Fruit fly (Drosophila melanogaster) whole organism, adult: Measurements from ENCODE around the gene CG46310.
A peak's percentile ranks its signal among the peaks of the same experiment; 100 is the strongest.

Source experiments
- CG11617 ChIP-seq: fragments of 200-800 bp; sonication (Bioruptor generic); optimal IDR thresholded peaks from 2 replicates; lab custom pipeline; 2017; ENCODE audit warnings: mild to moderate bottlenecking, missing biosample characterization, missing genetic modification reagents, missing genetic modification characterization
- CG12768 ChIP-seq: fragments of 200-800 bp; sonication (Bioruptor generic); optimal IDR thresholded peaks from 2 replicates; lab custom pipeline; 2017; ENCODE audit warnings: missing biosample characterization, missing genetic modification characterization, mild to moderate bottlenecking, moderate library complexity, missing genetic modification reagents
- CG14711 ChIP-seq: fragments of 200-800 bp; sonication (Bioruptor generic); optimal IDR thresholded peaks from 2 replicates; lab custom pipeline; 2018; ENCODE audit warnings: missing biosample characterization, mild to moderate bottlenecking, missing genetic modification characterization, moderate library complexity
- CG1620 ChIP-seq: fragments of 200-800 bp; sonication (Bioruptor generic); optimal IDR thresholded peaks from 2 replicates; lab custom pipeline; 2016; ENCODE audit warnings: missing biosample characterization, missing genetic modification characterization
- CG33017 ChIP-seq: fragments of 200-800 bp; sonication (Bioruptor generic); optimal IDR thresholded peaks from 2 replicates; lab custom pipeline; 2018; ENCODE audit warnings: missing biosample characterization, mild to moderate bottlenecking, missing genetic modification characterization, moderate library complexity
- CG5204 ChIP-seq: fragments of 200-800 bp; sonication (Bioruptor generic); optimal IDR thresholded peaks from 2 replicates; lab custom pipeline; 2016; ENCODE audit warnings: missing biosample characterization, missing genetic modification characterization
- CG7045 ChIP-seq: fragments of 200-800 bp; sonication (Bioruptor generic); optimal IDR thresholded peaks from 2 replicates; lab custom pipeline; 2017; ENCODE audit warnings: missing biosample characterization, mild to moderate bottlenecking, missing genetic modification characterization
- CG7101 ChIP-seq: fragments of 200-800 bp; sonication (Bioruptor generic); optimal IDR thresholded peaks from 2 replicates; lab custom pipeline; 2018; ENCODE audit warnings: missing biosample characterization, mild to moderate bottlenecking, missing genetic modification characterization, moderate library complexity
- Clk ChIP-seq: fragments of 200-800 bp; sonication (Bioruptor generic); optimal IDR thresholded peaks from 2 replicates; lab custom pipeline; 2017; ENCODE audit warnings: missing biosample characterization, missing genetic modification characterization
- Crg-1 ChIP-seq: fragments of 200-800 bp; sonication (Bioruptor generic); optimal IDR thresholded peaks from 2 replicates; lab custom pipeline; 2016; ENCODE audit warnings: missing biosample characterization, missing genetic modification characterization
- Hr96 ChIP-seq: fragments of 200-800 bp; sonication (Bioruptor generic); optimal IDR thresholded peaks from 2 replicates; lab custom pipeline; 2016; ENCODE audit warnings: missing biosample characterization, missing genetic modification characterization
- Mnt ChIP-seq: fragments of 200-800 bp; sonication (Bioruptor generic); optimal IDR thresholded peaks from 2 replicates; lab custom pipeline; 2016; ENCODE audit warnings: missing biosample characterization, mild to moderate bottlenecking, missing genetic modification characterization
- bab1 ChIP-seq: fragments of 200-800 bp; sonication (Bioruptor generic); optimal IDR thresholded peaks from 3 replicates; lab custom pipeline; 2019; ENCODE audit warnings: missing biosample characterization, mild to moderate bottlenecking, missing genetic modification characterization, moderate library complexity
- cic ChIP-seq: fragments of 200-800 bp; sonication (Bioruptor generic); optimal IDR thresholded peaks from 2 replicates; lab custom pipeline; 2017; ENCODE audit warnings: missing biosample characterization, mild to moderate bottlenecking, missing genetic modification characterization, moderate library complexity
- cnc ChIP-seq, 2 experiments: fragments of >200 bp; optimal IDR thresholded peaks; 2 replicates each; lab custom pipeline; 2017
- kay ChIP-seq: fragments of 200-800 bp; sonication (Bioruptor generic); peaks from one replicate; lab custom pipeline; 2016; ENCODE audit warnings: missing biosample characterization, missing genetic modification characterization, borderline replicate concordance
- ovo ChIP-seq: fragments of 200-800 bp; sonication (Bioruptor generic); optimal IDR thresholded peaks from 2 replicates; lab custom pipeline; 2016; ENCODE audit warnings: missing biosample characterization, missing genetic modification characterization
- pad ChIP-seq: fragments of 200-800 bp; sonication (Bioruptor generic); optimal IDR thresholded peaks from 3 replicates; lab custom pipeline; 2017; ENCODE audit warnings: missing biosample characterization, missing genetic modification characterization, mild to moderate bottlenecking, moderate library complexity, missing genetic modification reagents
- tj ChIP-seq: fragments of 200-800 bp; sonication (Bioruptor generic); optimal IDR thresholded peaks from 3 replicates; lab custom pipeline; 2017; ENCODE audit warnings: missing biosample characterization, mild to moderate bottlenecking, missing genetic modification characterization, moderate library complexity
- toe ChIP-seq: fragments of 200-800 bp; sonication (Bioruptor generic); optimal IDR thresholded peaks from 2 replicates; lab custom pipeline; 2016; ENCODE audit warnings: missing biosample characterization, missing genetic modification characterization

CG46310 gene

dm6 chr3R:23223151-23223810 lies 49.6 kb downstream of the CG46310 start:
- TF ChIP-seq CG33017, result peak; percentile 6
- peak; percentile 45 for TF ChIP-seq Mnt (GFP tag; lab: Kevin White, UChicago)
- TF ChIP-seq bab1 (GFP tag; lab: Kevin White, UChicago), result no peak
- TF ChIP-seq CG7045 (GFP tag; lab: Kevin White, UChicago), result peak; percentile 47
- TF ChIP-seq toe (GFP tag; lab: Kevin White, UChicago), result no peak
- TF ChIP-seq CG5204 (GFP tag; lab: Kevin White, UChicago), result no peak
- no peak for TF ChIP-seq pad (GFP tag; lab: Kevin White, UChicago)
- no peak for TF ChIP-seq Hr96 (GFP tag; lab: Kevin White, UChicago)
- TF ChIP-seq cnc (optimal IDR thresholded peaks at IDR 0.05; lab: Kevin White, UChicago), result no peak
- TF ChIP-seq cic (GFP tag; lab: Kevin White, UChicago), result peak; percentile 74
- TF ChIP-seq kay (GFP tag; lab: Kevin White, UChicago), result no peak
- no peak for TF ChIP-seq CG1620 (GFP tag; lab: Kevin White, UChicago)
- TF ChIP-seq CG11617 (GFP tag; lab: Kevin White, UChicago), result no peak
- no peak for TF ChIP-seq CG7101 (tag; lab: Kevin White, UChicago)
- no peak for TF ChIP-seq tj (GFP tag; lab: Kevin White, UChicago)
- no peak for TF ChIP-seq CG14711 (tag; lab: Kevin White, UChicago)
- no peak for TF ChIP-seq Clk (GFP tag; lab: Kevin White, UChicago)
- no peak for TF ChIP-seq ovo (GFP tag; lab: Kevin White, UChicago)
- no peak for TF ChIP-seq Crg-1 (GFP tag; lab: Kevin White, UChicago)
- TF ChIP-seq CG12768, result peak; percentile 49

dm6 chr3R:23225266-23225665 lies 51.6 kb downstream of the CG46310 start:
- TF ChIP-seq pad (GFP tag; lab: Kevin White, UChicago), result peak; percentile 9
- TF ChIP-seq Crg-1 (GFP tag; lab: Kevin White, UChicago), result peak; percentile 57
- peak; percentile 74 for TF ChIP-seq ovo (GFP tag; lab: Kevin White, UChicago)
- peak; percentile 59 for TF ChIP-seq Hr96 (GFP tag; lab: Kevin White, UChicago)
- TF ChIP-seq CG12768, result peak; percentile 76
- peak; percentile 67 for TF ChIP-seq cic (GFP tag; lab: Kevin White, UChicago)
- TF ChIP-seq kay (GFP tag; lab: Kevin White, UChicago), result peak; percentile 90
- peak; percentile 51 for TF ChIP-seq CG7101 (tag; lab: Kevin White, UChicago)
- no peak for TF ChIP-seq bab1 (GFP tag; lab: Kevin White, UChicago)
- TF ChIP-seq CG1620 (GFP tag; lab: Kevin White, UChicago), result peak; percentile 52
- peak; percentile 18 for TF ChIP-seq Clk (GFP tag; lab: Kevin White, UChicago)
- TF ChIP-seq Mnt (GFP tag; lab: Kevin White, UChicago), result peak; percentile 32
- TF ChIP-seq CG11617 (GFP tag; lab: Kevin White, UChicago), result peak; percentile 46
- peak; percentile 12 for TF ChIP-seq CG33017
- peak; percentile 12 for TF ChIP-seq CG14711 (tag; lab: Kevin White, UChicago)
- peak; percentile 52 for TF ChIP-seq toe (GFP tag; lab: Kevin White, UChicago)
- no peak for TF ChIP-seq cnc (optimal IDR thresholded peaks at IDR 0.05; lab: Kevin White, UChicago)
- TF ChIP-seq CG5204 (GFP tag; lab: Kevin White, UChicago), result no peak
- TF ChIP-seq tj (GFP tag; lab: Kevin White, UChicago), result no peak
- peak; percentile 51 for TF ChIP-seq CG7045 (GFP tag; lab: Kevin White, UChicago)

dm6 chr3R:23226521-23227039 lies 52.9 kb downstream of the CG46310 start, which contains the start of gene cnc:
TSS of gene cnc (minus strand) at chr3R:23226711.
- TF ChIP-seq pad (GFP tag; lab: Kevin White, UChicago) (no peak), CG14711 (tag; lab: Kevin White, UChicago) (peak; percentile 49), cic (GFP tag; lab: Kevin White, UChicago) (peak; percentile 95), bab1 (GFP tag; lab: Kevin White, UChicago) (peak; percentile 74), cnc (optimal IDR thresholded peaks at IDR 0.05; lab: Kevin White, UChicago) (no peak), CG7045 (GFP tag; lab: Kevin White, UChicago) (no peak), ovo (GFP tag; lab: Kevin White, UChicago) (no peak), CG5204 (GFP tag; lab: Kevin White, UChicago) (no peak), Crg-1 (GFP tag; lab: Kevin White, UChicago) (peak; percentile 42), CG33017 (peak; percentile 62), tj (GFP tag; lab: Kevin White, UChicago) (peak; percentile 96), CG12768 (peak; percentile 75), kay (GFP tag; lab: Kevin White, UChicago) (no peak), Mnt (GFP tag; lab: Kevin White, UChicago) (peak; percentile 80), toe (GFP tag; lab: Kevin White, UChicago) (peak; percentile 14), Hr96 (GFP tag; lab: Kevin White, UChicago) (peak; percentile 46), CG11617 (GFP tag; lab: Kevin White, UChicago) (peak; percentile 60), Clk (GFP tag; lab: Kevin White, UChicago) (peak; percentile 5), CG7101 (tag; lab: Kevin White, UChicago) (peak; percentile 29), CG1620 (GFP tag; lab: Kevin White, UChicago) (no peak)

DNA sequence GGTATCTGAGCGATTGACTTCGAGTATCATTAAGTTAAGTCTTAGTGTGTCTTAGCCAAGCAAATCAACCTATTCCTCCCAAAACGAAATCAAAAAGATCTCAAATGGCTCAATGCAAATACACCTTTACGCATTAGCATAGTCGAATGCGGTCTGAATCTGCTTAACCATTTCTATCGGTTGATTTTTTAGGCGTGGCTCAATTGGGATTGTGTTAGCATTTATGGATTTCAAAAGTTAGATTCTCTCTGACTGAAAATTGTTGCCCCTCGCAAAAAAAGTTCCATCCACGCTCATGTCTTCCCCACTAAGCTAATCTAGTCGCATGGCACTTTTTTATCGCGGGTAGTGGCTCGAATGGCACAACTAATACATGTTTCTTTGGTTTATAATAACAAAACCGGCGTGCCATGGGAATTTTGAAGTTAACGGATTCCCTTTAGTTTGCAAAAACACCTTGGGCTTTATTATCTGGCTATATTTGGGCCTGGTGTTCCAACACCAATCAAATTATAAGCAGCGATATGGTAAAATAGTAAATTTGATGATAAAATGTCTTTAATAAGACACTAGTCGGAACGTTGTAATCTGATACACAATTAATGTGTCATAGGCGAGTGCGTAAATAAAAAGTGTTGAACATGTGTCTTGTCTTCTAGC lies 55.1 kb downstream of the CG46310 start:
- TF ChIP-seq CG12768 (no peak), Mnt (GFP tag; lab: Kevin White, UChicago) (no peak), cnc (optimal IDR thresholded peaks at IDR 0.05; lab: Kevin White, UChicago) (no peak), kay (GFP tag; lab: Kevin White, UChicago) (no peak), Hr96 (GFP tag; lab: Kevin White, UChicago) (no peak), CG7045 (GFP tag; lab: Kevin White, UChicago) (no peak), CG5204 (GFP tag; lab: Kevin White, UChicago) (no peak), toe (GFP tag; lab: Kevin White, UChicago) (no peak), CG7101 (tag; lab: Kevin White, UChicago) (no peak), Clk (GFP tag; lab: Kevin White, UChicago) (no peak), bab1 (GFP tag; lab: Kevin White, UChicago) (no peak), CG11617 (GFP tag; lab: Kevin White, UChicago) (no peak), tj (GFP tag; lab: Kevin White, UChicago) (no peak), CG1620 (GFP tag; lab: Kevin White, UChicago) (no peak), Crg-1 (GFP tag; lab: Kevin White, UChicago) (no peak), ovo (GFP tag; lab: Kevin White, UChicago) (no peak), CG33017 (no peak), CG14711 (tag; lab: Kevin White, UChicago) (no peak)
